Worm (Caenorhabditis elegans) whole organism, young adult: ENCODE measurements around the gene flp-11.

Source experiments
- B0019.2 ChIP-seq: fragments of 200-800 bp; sonication (Bioruptor generic); conservative IDR thresholded peaks from 2 replicates; pipeline ENCODE4 v1.3.6; 2022; ENCODE audit warnings: missing genetic modification reagents, missing genetic modification characterization, missing compliant biosample characterization
- B0035.1 ChIP-seq: sonication (generic microtip); optimal IDR thresholded peaks from 2 replicates; lab custom pipeline; 2016; ENCODE audit warnings: missing genetic modification characterization, mild to moderate bottlenecking, missing compliant biosample characterization, missing genotype, missing genetic modification reagents
- B0261.1 ChIP-seq: sonication (generic microtip); optimal IDR thresholded peaks from 2 replicates; lab custom pipeline; 2016; ENCODE audit warnings: mild to moderate bottlenecking, missing genetic modification characterization, moderate library complexity, missing compliant biosample characterization
- B0336.3 ChIP-seq: fragments of 200-800 bp; sonication (Bioruptor generic); IDR thresholded peaks from 2 replicates; pipeline ENCODE4 v1.3.6; 2022; ENCODE audit warnings: missing genetic modification characterization, missing compliant biosample characterization
- C06A6.2 ChIP-seq: fragments of 200-800 bp; sonication (Bioruptor generic); conservative IDR thresholded peaks from 2 replicates; pipeline ENCODE4 v1.3.6; 2022; ENCODE audit warnings: missing genetic modification characterization, missing compliant biosample characterization
- C17E4.6 ChIP-seq: fragments of 200-800 bp; sonication (Bioruptor generic); IDR thresholded peaks from 2 replicates; pipeline ENCODE4 v1.3.6; 2022; ENCODE audit warnings: missing genetic modification reagents, missing genetic modification characterization, missing compliant biosample characterization
- F22D6.2 ChIP-seq: sonication (generic microtip); optimal IDR thresholded peaks from 2 replicates; lab custom pipeline; 2016; ENCODE audit warnings: mild to moderate bottlenecking, missing genetic modification characterization, missing compliant biosample characterization
- F37B4.10 ChIP-seq: fragments of 200-800 bp; sonication (Bioruptor generic); IDR thresholded peaks from 2 replicates; pipeline ENCODE4 v1.3.6; 2022; ENCODE audit warnings: missing genetic modification characterization, missing compliant biosample characterization
- F49E8.2 ChIP-seq: sonication (generic microtip); optimal IDR thresholded peaks from 3 replicates; lab custom pipeline; 2017; ENCODE audit warnings: missing genetic modification characterization, mild to moderate bottlenecking, missing compliant biosample characterization, antibody characterized with exemption, moderate library complexity; ENCODE audit not compliant: insufficient read depth
- F52B5.7 ChIP-seq: sonication (generic microtip); optimal IDR thresholded peaks from 2 replicates; lab custom pipeline; 2016; ENCODE audit warnings: mild to moderate bottlenecking, missing genetic modification characterization, missing compliant biosample characterization
- F57A8.1 ChIP-seq: fragments of 200-800 bp; sonication (Bioruptor generic); optimal IDR thresholded peaks from 2 replicates; lab custom pipeline; 2018; ENCODE audit warnings: mild to moderate bottlenecking, missing genetic modification characterization, moderate library complexity, missing compliant biosample characterization
- T26A5.8 ChIP-seq: sonication (generic microtip); optimal IDR thresholded peaks from 2 replicates; lab custom pipeline; 2016; ENCODE audit warnings: missing genetic modification characterization, missing compliant biosample characterization
- Y53G8AR.9 ChIP-seq: fragments of 200-800 bp; sonication (Bioruptor generic); conservative IDR thresholded peaks from 2 replicates; pipeline ENCODE4 v1.3.6; 2022; ENCODE audit warnings: missing genetic modification reagents, missing genetic modification characterization, missing compliant biosample characterization
- ZK185.1 ChIP-seq: sonication (generic microtip); optimal IDR thresholded peaks from 2 replicates; lab custom pipeline; 2016; ENCODE audit warnings: mild to moderate bottlenecking, missing genetic modification characterization, missing compliant biosample characterization; ENCODE audit not compliant: poor library complexity, severe bottlenecking
- aptf-2 ChIP-seq: fragments of 200-800 bp; sonication (Bioruptor generic); conservative IDR thresholded peaks from 2 replicates; pipeline ENCODE4 v1.3.6; 2022; ENCODE audit warnings: missing genetic modification reagents, missing genetic modification characterization, missing compliant biosample characterization
- athp-1 ChIP-seq: sonication (generic microtip); optimal IDR thresholded peaks from 2 replicates; lab custom pipeline; 2017; ENCODE audit warnings: mild to moderate bottlenecking, missing genetic modification characterization, missing compliant biosample characterization
- attf-3 ChIP-seq: fragments of 200-800 bp; sonication (Bioruptor generic); conservative IDR thresholded peaks from 2 replicates; pipeline ENCODE4 v1.3.6; 2022; ENCODE audit warnings: missing genetic modification reagents, missing genetic modification characterization, missing compliant biosample characterization
- bed-2 ChIP-seq: fragments of 200-800 bp; sonication (Bioruptor generic); IDR thresholded peaks from 2 replicates; pipeline ENCODE4 v1.3.6; 2022; ENCODE audit warnings: missing genetic modification reagents, missing genetic modification characterization, missing compliant biosample characterization
- cebp-1 ChIP-seq, 2 experiments: fragments of 200-800 bp in 1 of 2; sonication (Bioruptor generic) in 1 of 2; sonication (generic microtip) in 1 of 2; IDR thresholded peaks in 1 of 2; optimal IDR thresholded peaks in 1 of 2; 2 replicates each; pipeline versions ENCODE4 v1.3.6 to Lab custom; 2017 to 2022; ENCODE audit warnings: missing compliant biosample characterization in 2 of 2, missing genetic modification characterization in 2 of 2, mild to moderate bottlenecking in 1 of 2, missing genetic modification reagents in 1 of 2, moderate library complexity in 1 of 2
- ceh-27 ChIP-seq: fragments of 200-800 bp; sonication (Bioruptor generic); optimal IDR thresholded peaks from 2 replicates; lab custom pipeline; 2018; ENCODE audit warnings: mild to moderate bottlenecking, missing genetic modification characterization, moderate library complexity, missing compliant biosample characterization
- dox-1 ChIP-seq: fragments of 200-800 bp; sonication (Bioruptor generic); IDR thresholded peaks from 2 replicates; pipeline ENCODE4 v1.3.6; 2022; ENCODE audit warnings: missing genetic modification reagents, missing genetic modification characterization, missing compliant biosample characterization
- dpl-1 ChIP-seq: fragments of 150-350 bp; optimal IDR thresholded peaks from 2 replicates; lab custom pipeline; 2014; ENCODE audit warnings: missing biosample characterization, missing genetic modification reagents, missing genetic modification characterization
- egrh-3 ChIP-seq: fragments of 200-800 bp; sonication (Bioruptor generic); IDR thresholded peaks from 2 replicates; pipeline ENCODE4 v1.3.6; 2022; ENCODE audit warnings: missing genetic modification reagents, missing genetic modification characterization, missing compliant biosample characterization
- ets-4 ChIP-seq: fragments of 200-800 bp; sonication (Bioruptor generic); optimal IDR thresholded peaks from 2 replicates; lab custom pipeline; 2018; ENCODE audit warnings: mild to moderate bottlenecking, missing genetic modification characterization, missing compliant biosample characterization
- gei-17 ChIP-seq: fragments of 200-800 bp; sonication (Bioruptor generic); optimal IDR thresholded peaks from 2 replicates; lab custom pipeline; 2018; ENCODE audit warnings: mild to moderate bottlenecking, missing genetic modification characterization, missing compliant biosample characterization
- hlh-12 ChIP-seq: sonication (generic microtip); optimal IDR thresholded peaks from 2 replicates; lab custom pipeline; 2016; ENCODE audit warnings: missing genetic modification characterization, missing compliant biosample characterization
- hrde-1 ChIP-seq: sonication (generic microtip); optimal IDR thresholded peaks from 2 replicates; lab custom pipeline; 2016; ENCODE audit warnings: missing genetic modification characterization, mild to moderate bottlenecking, missing compliant biosample characterization, moderate library complexity, missing genotype, missing genetic modification reagents, borderline replicate concordance
- lag-1 ChIP-seq: fragments of 200-800 bp; sonication (Bioruptor generic); IDR thresholded peaks from 2 replicates; pipeline ENCODE4 v1.3.6; 2022; ENCODE audit warnings: missing genetic modification reagents, missing genetic modification characterization, missing compliant biosample characterization
- lin-26 ChIP-seq: fragments of 200-800 bp; sonication (Bioruptor generic); IDR thresholded peaks from 2 replicates; pipeline ENCODE4 v1.3.6; 2022; ENCODE audit warnings: missing genetic modification reagents, missing genetic modification characterization, missing compliant biosample characterization
- lir-1 ChIP-seq: fragments of 200-800 bp; sonication (Bioruptor generic); conservative IDR thresholded peaks from 2 replicates; pipeline ENCODE4 v1.3.6; 2022; ENCODE audit warnings: missing genetic modification reagents, missing genetic modification characterization, missing compliant biosample characterization
- madf-10 ChIP-seq: sonication (generic microtip); optimal IDR thresholded peaks from 2 replicates; lab custom pipeline; 2016; ENCODE audit warnings: mild to moderate bottlenecking, missing genetic modification characterization, missing compliant biosample characterization
- mcd-1 ChIP-seq: fragments of 200-800 bp; sonication (Bioruptor generic); IDR thresholded peaks from 2 replicates; pipeline ENCODE4 v1.3.6; 2022; ENCODE audit warnings: missing genetic modification reagents, missing genetic modification characterization, missing compliant biosample characterization
- mel-28 ChIP-seq: sonication (generic microtip); optimal IDR thresholded peaks from 2 replicates; lab custom pipeline; 2016; ENCODE audit warnings: borderline replicate concordance, mild to moderate bottlenecking, missing genetic modification characterization, missing compliant biosample characterization
- mes-4 ChIP-seq: sonication (generic microtip); optimal IDR thresholded peaks from 2 replicates; lab custom pipeline; 2016; ENCODE audit warnings: missing genotype, missing genetic modification characterization, missing compliant biosample characterization
- nfyb-1 ChIP-seq: fragments of 200-800 bp; sonication (Bioruptor generic); IDR thresholded peaks from 2 replicates; pipeline ENCODE4 v1.3.6; 2022; ENCODE audit warnings: missing genetic modification reagents, missing genetic modification characterization, missing compliant biosample characterization
- nhr-120 ChIP-seq: fragments of 200-800 bp; sonication (Bioruptor generic); IDR thresholded peaks from 2 replicates; pipeline ENCODE4 v1.3.6; 2022; ENCODE audit warnings: missing genetic modification characterization, missing compliant biosample characterization
- nhr-179 ChIP-seq: sonication (generic microtip); optimal IDR thresholded peaks from 2 replicates; lab custom pipeline; 2016; ENCODE audit warnings: mild to moderate bottlenecking, missing genetic modification characterization, missing compliant biosample characterization
- pbrm-1 ChIP-seq: fragments of 200-800 bp; sonication (Bioruptor generic); IDR thresholded peaks from 2 replicates; pipeline ENCODE4 v1.3.6; 2022; ENCODE audit warnings: missing genetic modification reagents, missing genetic modification characterization, missing compliant biosample characterization
- rpc-1 ChIP-seq, 2 experiments: fragments of 150-350 bp in 1 of 2; sonication (generic microtip) in 1 of 2; optimal IDR thresholded peaks; 2 replicates each; lab custom pipeline; 2014 to 2018; ENCODE audit warnings: missing biosample characterization in 1 of 2, missing genetic modification characterization in 1 of 2, missing genetic modification reagents in 1 of 2, missing genotype in 1 of 2
- snpc-1.3 ChIP-seq: sonication (generic microtip); optimal IDR thresholded peaks from 2 replicates; lab custom pipeline; 2017; ENCODE audit warnings: missing genetic modification characterization, mild to moderate bottlenecking, missing compliant biosample characterization, antibody characterized with exemption, moderate library complexity, missing genotype, missing genetic modification reagents; ENCODE audit not compliant: insufficient read depth
- snpc-3.4 ChIP-seq: sonication (generic microtip); optimal IDR thresholded peaks from 2 replicates; lab custom pipeline; 2017; ENCODE audit warnings: missing genetic modification characterization, mild to moderate bottlenecking, missing compliant biosample characterization, antibody characterized with exemption, moderate library complexity, missing genotype, missing genetic modification reagents
- somi-1 ChIP-seq: fragments of 200-800 bp; sonication (Bioruptor generic); optimal IDR thresholded peaks from 2 replicates; lab custom pipeline; 2018; ENCODE audit warnings: mild to moderate bottlenecking, missing genetic modification characterization, missing compliant biosample characterization
- tbp1 ChIP-seq: fragments of 200-800 bp; sonication (Bioruptor generic); optimal IDR thresholded peaks from 2 replicates; lab custom pipeline; 2018; ENCODE audit warnings: mild to moderate bottlenecking, missing genetic modification characterization, missing compliant biosample characterization
- unc-130 ChIP-seq: sonication (generic microtip); optimal IDR thresholded peaks from 2 replicates; lab custom pipeline; 2016; ENCODE audit warnings: missing genetic modification reagents, missing genetic modification characterization, missing compliant biosample characterization
- zfh-2 ChIP-seq: fragments of 200-800 bp; sonication (Bioruptor generic); conservative IDR thresholded peaks from 2 replicates; pipeline ENCODE4 v1.3.6; 2022; ENCODE audit warnings: missing genetic modification reagents, missing genetic modification characterization, missing compliant biosample characterization
- ztf-26 ChIP-seq: sonication (generic microtip); optimal IDR thresholded peaks from 2 replicates; lab custom pipeline; 2017; ENCODE audit warnings: missing genetic modification characterization, missing compliant biosample characterization
- ztf-6 ChIP-seq: fragments of 200-800 bp; sonication (Bioruptor generic); IDR thresholded peaks from 2 replicates; pipeline ENCODE4 v1.3.6; 2022; ENCODE audit warnings: missing genetic modification reagents, missing genetic modification characterization, missing compliant biosample characterization

Gene flp-11

DNA sequence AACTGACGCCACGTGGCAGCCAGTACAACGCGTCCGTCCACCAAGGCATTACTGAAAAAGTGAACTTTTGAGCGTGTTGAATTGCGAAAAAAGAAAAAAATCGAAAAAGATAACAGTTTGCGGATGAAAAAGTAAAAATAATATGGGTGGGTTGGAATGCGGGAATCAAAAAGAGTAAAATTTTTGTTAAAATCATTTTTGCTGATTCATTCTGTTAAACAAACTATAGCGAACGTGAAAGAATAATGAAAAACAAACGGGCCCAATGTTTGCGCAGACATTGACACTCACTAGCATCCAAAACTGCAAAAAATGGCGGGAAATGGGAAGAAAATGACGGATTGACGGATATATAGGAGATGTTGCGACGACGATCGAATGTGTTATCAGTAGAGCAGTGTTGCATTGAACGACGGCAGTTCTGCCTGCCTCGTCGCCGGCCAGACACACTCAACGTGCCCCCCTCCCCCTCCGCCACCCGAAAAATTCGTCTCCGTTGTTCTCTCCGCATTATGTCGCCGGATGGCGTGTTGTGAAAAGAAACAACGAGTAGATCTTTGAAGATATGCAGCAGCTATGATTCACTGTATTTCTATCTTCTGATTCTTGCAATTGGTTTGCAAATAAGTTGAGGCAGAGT lies 21.6 kb upstream of the flp-11 start, which contains the start of gene hyl-2:
Gene hyl-2, minus strand, starts transcription at position 51 of the 640 bp plus-strand sequence.
- no peak for TF ChIP-seq B0035.1 (tag; lab: Kevin White, UChicago)
- TF ChIP-seq attf-3 = no peak
- TF ChIP-seq madf-10 (tag; lab: Kevin White, UChicago) = no peak
- TF ChIP-seq hlh-12 (tag; lab: Kevin White, UChicago) = no peak
- no peak for TF ChIP-seq unc-130 (GFP tag; lab: Kevin White, UChicago)
- TF ChIP-seq F37B4.10 (GFP tag; lab: Robert Waterston, UW) = no peak
- no peak for TF ChIP-seq cebp-1 (GFP tag; IDR thresholded peaks at IDR 0.05; lab: Robert Waterston, UW)
- peak; percentile 26 for TF ChIP-seq cebp-1 (tag; optimal IDR thresholded peaks at IDR 0.05; lab: Kevin White, UChicago)
- no peak for TF ChIP-seq B0336.3 (GFP tag; lab: Robert Waterston, UW)
- no peak for TF ChIP-seq athp-1 (tag; lab: Kevin White, UChicago)
- TF ChIP-seq rpc-1 (optimal IDR thresholded peaks at IDR 0.05; lab: Kevin White, UChicago) = no peak
- no peak for TF ChIP-seq rpc-1 (tag; optimal IDR thresholded peaks at IDR 0.05; lab: Kevin White, UChicago)
- TF ChIP-seq hrde-1 = no peak
- TF ChIP-seq bed-2 (GFP tag; lab: Robert Waterston, UW) = no peak
- no peak for TF ChIP-seq tbp1 (GFP tag; lab: Kevin White, UChicago)
- no peak for TF ChIP-seq pbrm-1 (GFP tag; lab: Robert Waterston, UW)
- TF ChIP-seq lir-1 = no peak
- no peak for TF ChIP-seq lag-1
- no peak for TF ChIP-seq F49E8.2 (tag; lab: Kevin White, UChicago)
- TF ChIP-seq ets-4 (GFP tag; lab: Kevin White, UChicago) = no peak
- TF ChIP-seq ZK185.1 = no peak
- TF ChIP-seq dox-1 (GFP tag; lab: Robert Waterston, UW) = peak; percentile 37; the same call in 1 of the 2 replicates
- peak; percentile 40 for TF ChIP-seq egrh-3 (GFP tag; lab: Robert Waterston, UW)
- TF ChIP-seq nfyb-1 (GFP tag; lab: Robert Waterston, UW) = no peak
- no peak for TF ChIP-seq nhr-120 (GFP tag; lab: Robert Waterston, UW)
- no peak for TF ChIP-seq B0019.2 (GFP tag; lab: Robert Waterston, UW)
- no peak for TF ChIP-seq C17E4.6 (GFP tag; lab: Robert Waterston, UW)
- TF ChIP-seq mes-4 = no peak
- TF ChIP-seq zfh-2 = peak; percentile 88
- TF ChIP-seq mel-28 (tag; lab: Kevin White, UChicago) = no peak
- no peak for TF ChIP-seq aptf-2 (GFP tag; lab: Robert Waterston, UW)
- no peak for TF ChIP-seq dpl-1 (GFP tag; lab: Kevin White, UChicago)
- no peak for TF ChIP-seq C06A6.2
- TF ChIP-seq F22D6.2 (tag; lab: Kevin White, UChicago) = no peak
- TF ChIP-seq Y53G8AR.9 (GFP tag; lab: Robert Waterston, UW) = no peak
- TF ChIP-seq snpc-1.3 (tag; lab: Kevin White, UChicago) = no peak
- no peak for TF ChIP-seq T26A5.8
- TF ChIP-seq mcd-1 (GFP tag; lab: Robert Waterston, UW) = peak; percentile 74
- TF ChIP-seq somi-1 = no peak
- TF ChIP-seq ztf-26 (tag; lab: Kevin White, UChicago) = no peak
- TF ChIP-seq B0261.1 (tag; lab: Kevin White, UChicago) = no peak
- TF ChIP-seq ceh-27 (GFP tag; lab: Kevin White, UChicago) = peak; percentile 66
- TF ChIP-seq lin-26 = no peak
- no peak for TF ChIP-seq nhr-179 (tag; lab: Kevin White, UChicago)
- TF ChIP-seq ztf-6 (GFP tag; lab: Robert Waterston, UW) = no peak
- no peak for TF ChIP-seq F57A8.1
- no peak for TF ChIP-seq snpc-3.4 (tag; lab: Kevin White, UChicago)
- TF ChIP-seq gei-17 (GFP tag; lab: Kevin White, UChicago) = no peak
- no peak for TF ChIP-seq F52B5.7 (tag; lab: Kevin White, UChicago)
